Fruit fly (Drosophila melanogaster) whole organism, embryonic: ENCODE data around the gene CG46523.

ENCODE experiments used
- B-H1 ChIP-seq: fragments of 200-800 bp; sonication (Bioruptor generic); IDR thresholded peaks from 3 replicates; pipeline ENCODE4 v1.3.6; 2022; ENCODE audit warnings: missing biosample characterization, missing genetic modification characterization
- CG10321 ChIP-seq: fragments of 200-800 bp; sonication (Bioruptor generic); IDR thresholded peaks from 2 replicates; pipeline ENCODE4 v1.3.6; 2022; ENCODE audit warnings: missing biosample characterization, missing genetic modification characterization
- CG10366 ChIP-seq: fragments of 200-800 bp; sonication (Bioruptor generic); IDR thresholded peaks from 2 replicates; pipeline ENCODE4 v1.3.6; 2022; ENCODE audit warnings: missing biosample characterization, missing genetic modification characterization
- CG11093 ChIP-seq: fragments of 200-800 bp; sonication (Bioruptor generic); IDR thresholded peaks from 3 replicates; pipeline ENCODE4 v1.3.6; 2022; ENCODE audit warnings: missing biosample characterization, missing genetic modification characterization
- CG11247 ChIP-seq: fragments of 200-800 bp; sonication (Bioruptor generic); IDR thresholded peaks from 2 replicates; pipeline ENCODE4 v1.3.6; 2022; ENCODE audit warnings: missing biosample characterization, missing genetic modification characterization
- CG11696 ChIP-seq: fragments of 200-800 bp; sonication (Bioruptor generic); IDR thresholded peaks from 2 replicates; pipeline ENCODE4 v1.3.6; 2022; ENCODE audit warnings: missing biosample characterization, missing genetic modification characterization
- CG12155 ChIP-seq: fragments of 200-800 bp; sonication (Bioruptor generic); optimal IDR thresholded peaks from 3 replicates; lab custom pipeline; 2016; ENCODE audit warnings: missing biosample characterization, missing genetic modification characterization
- CG1233 ChIP-seq: fragments of 200-800 bp; sonication (Bioruptor generic); optimal IDR thresholded peaks from 4 replicates; lab custom pipeline; 2018; ENCODE audit warnings: missing biosample characterization, mild to moderate bottlenecking, missing genetic modification characterization
- CG1647 ChIP-seq: fragments of 200-800 bp; sonication (Bioruptor generic); optimal IDR thresholded peaks from 3 replicates; lab custom pipeline; 2016; ENCODE audit warnings: missing biosample characterization, missing genetic modification characterization
- CG17612 ChIP-seq: fragments of 200-800 bp; sonication (Bioruptor generic); IDR thresholded peaks from 2 replicates; pipeline ENCODE4 v1.3.6; 2022; ENCODE audit warnings: missing biosample characterization, missing genetic modification characterization
- CG2889 ChIP-seq: fragments of 200-800 bp; sonication (Bioruptor generic); IDR thresholded peaks from 3 replicates; pipeline ENCODE4 v1.3.6; 2022; ENCODE audit warnings: missing biosample characterization, missing genetic modification characterization
- CG3163 ChIP-seq: fragments of 200-800 bp; sonication (Bioruptor generic); optimal IDR thresholded peaks from 3 replicates; lab custom pipeline; 2016; ENCODE audit warnings: missing biosample characterization, missing genetic modification characterization
- CG4707 ChIP-seq: fragments of 200-800 bp; sonication (Bioruptor generic); optimal IDR thresholded peaks from 2 replicates; lab custom pipeline; 2018; ENCODE audit warnings: missing biosample characterization, mild to moderate bottlenecking, missing genetic modification characterization, moderate library complexity
- CG5245 ChIP-seq: fragments of 200-800 bp; sonication (Bioruptor generic); optimal IDR thresholded peaks from 3 replicates; lab custom pipeline; 2016; ENCODE audit warnings: missing biosample characterization, missing genetic modification characterization
- CG7556 ChIP-seq: fragments of 200-800 bp; sonication (Bioruptor generic); optimal IDR thresholded peaks from 2 replicates; lab custom pipeline; 2017; ENCODE audit warnings: missing biosample characterization, mild to moderate bottlenecking, missing genetic modification characterization
- CG7839 ChIP-seq: fragments of 200-800 bp; sonication (Bioruptor generic); optimal IDR thresholded peaks from 3 replicates; lab custom pipeline; 2018; ENCODE audit warnings: missing biosample characterization, mild to moderate bottlenecking, missing genetic modification characterization, moderate library complexity
- CG9609 ChIP-seq: fragments of 200-800 bp; sonication (Bioruptor generic); optimal IDR thresholded peaks from 3 replicates; lab custom pipeline; 2016; ENCODE audit warnings: missing biosample characterization, missing genetic modification characterization
- CTCF ChIP-seq: fragments of 200-800 bp; sonication (Bioruptor generic); optimal IDR thresholded peaks from 2 replicates; lab custom pipeline; 2017; ENCODE audit warnings: missing biosample characterization, mild to moderate bottlenecking, missing genetic modification characterization, moderate library complexity
- D ChIP-seq, 2 experiments: fragments of 200-800 bp in 1 of 2; fragments of >200 bp in 1 of 2; sonication (Bioruptor generic) in 1 of 2; optimal IDR thresholded peaks; 2 replicates in 1 of 2; 3 replicates in 1 of 2; lab custom pipeline; 2017; ENCODE audit warnings: mild to moderate bottlenecking in 1 of 2, missing biosample characterization in 1 of 2, missing genetic modification characterization in 1 of 2, missing genetic modification reagents in 1 of 2
- Deaf1 ChIP-seq: fragments of 200-800 bp; optimal IDR thresholded peaks from 3 replicates; lab custom pipeline; 2019; ENCODE audit warnings: missing biosample characterization, mild to moderate bottlenecking, missing genetic modification characterization, moderate library complexity
- Dp ChIP-seq: fragments of 200-800 bp; sonication (Bioruptor generic); optimal IDR thresholded peaks from 2 replicates; lab custom pipeline; 2018; ENCODE audit warnings: missing biosample characterization, mild to moderate bottlenecking, missing genetic modification characterization, moderate library complexity
- E2f1 ChIP-seq: fragments of 200-800 bp; sonication (Bioruptor generic); IDR thresholded peaks from 2 replicates; pipeline ENCODE4 v1.3.6; 2022; ENCODE audit warnings: missing biosample characterization, missing genetic modification characterization
- Ets65A ChIP-seq: fragments of 200-800 bp; sonication (Bioruptor generic); peaks from one replicate; lab custom pipeline; 2016; ENCODE audit warnings: missing biosample characterization, missing genetic modification characterization
- Fer3 ChIP-seq: fragments of 200-800 bp; sonication (Bioruptor generic); optimal IDR thresholded peaks from 2 replicates; lab custom pipeline; 2018; ENCODE audit warnings: missing biosample characterization, mild to moderate bottlenecking, missing genetic modification characterization, moderate library complexity
- Gsc ChIP-seq: fragments of 200-800 bp; sonication (Bioruptor generic); IDR thresholded peaks from 2 replicates; pipeline ENCODE4 v1.3.6; 2022; ENCODE audit warnings: missing biosample characterization, missing genetic modification characterization
- Hmx ChIP-seq: fragments of 200-800 bp; sonication (Bioruptor generic); optimal IDR thresholded peaks from 2 replicates; lab custom pipeline; 2016; ENCODE audit warnings: missing biosample characterization, missing genetic modification characterization
- Hr51 ChIP-seq, 2 experiments: fragments of 200-800 bp; sonication (Bioruptor generic); optimal IDR thresholded peaks; 2 replicates in 1 of 2; 3 replicates in 1 of 2; lab custom pipeline; 2016 to 2018; ENCODE audit warnings: missing biosample characterization in 2 of 2, missing genetic modification characterization in 2 of 2, mild to moderate bottlenecking in 1 of 2, moderate library complexity in 1 of 2
- Med ChIP-seq: fragments of 200-800 bp; sonication (Bioruptor generic); peaks from one replicate; lab custom pipeline; 2016; ENCODE audit warnings: missing biosample characterization, missing genetic modification characterization, mild to moderate bottlenecking, inconsistent platforms, moderate library complexity
- NFAT ChIP-seq: fragments of 200-800 bp; sonication (Bioruptor generic); IDR thresholded peaks from 2 replicates; pipeline ENCODE4 v1.3.6; 2022; ENCODE audit warnings: missing biosample characterization, missing genetic modification characterization
- Nf-YA ChIP-seq: fragments of 200-800 bp; sonication (Bioruptor generic); IDR thresholded peaks from 2 replicates; pipeline ENCODE4 v1.3.6; 2022; ENCODE audit warnings: missing biosample characterization, missing genetic modification characterization
- Ptx1 ChIP-seq: fragments of 200-800 bp; sonication (Bioruptor generic); IDR thresholded peaks from 2 replicates; pipeline ENCODE4 v1.3.6; 2022; ENCODE audit warnings: missing biosample characterization, missing genetic modification characterization
- Taf1 ChIP-seq: fragments of 200-800 bp; sonication (Bioruptor generic); IDR thresholded peaks from 2 replicates; pipeline ENCODE4 v1.3.6; 2022; ENCODE audit warnings: missing biosample characterization, missing genetic modification characterization
- YL-1 ChIP-seq: fragments of 200-800 bp; sonication (Bioruptor generic); optimal IDR thresholded peaks from 3 replicates; lab custom pipeline; 2017; ENCODE audit warnings: missing biosample characterization, mild to moderate bottlenecking, missing genetic modification characterization
- al ChIP-seq: fragments of 200-800 bp; sonication (Bioruptor generic); IDR thresholded peaks from 2 replicates; pipeline ENCODE4 v1.3.6; 2022; ENCODE audit warnings: missing biosample characterization, missing genetic modification characterization
- bigmax ChIP-seq: fragments of 200-800 bp; sonication (Bioruptor generic); optimal IDR thresholded peaks from 2 replicates; lab custom pipeline; 2018; ENCODE audit warnings: missing biosample characterization, mild to moderate bottlenecking, missing genetic modification characterization
- br ChIP-seq: fragments of >200 bp; optimal IDR thresholded peaks from 2 replicates; lab custom pipeline; 2017
- crol ChIP-seq: fragments of 200-800 bp; sonication (Bioruptor generic); IDR thresholded peaks from 2 replicates; pipeline ENCODE4 v1.3.6; 2022; ENCODE audit warnings: missing biosample characterization, missing genetic modification characterization
- disco-r ChIP-seq: fragments of 200-800 bp; sonication (Bioruptor generic); optimal IDR thresholded peaks from 2 replicates; lab custom pipeline; 2016; ENCODE audit warnings: missing biosample characterization, missing genetic modification characterization
- dmrt99B ChIP-seq: fragments of 200-800 bp; sonication (Bioruptor generic); optimal IDR thresholded peaks from 2 replicates; lab custom pipeline; 2018; ENCODE audit warnings: missing biosample characterization, mild to moderate bottlenecking, missing genetic modification characterization, moderate library complexity
- gem ChIP-seq: fragments of 200-800 bp; sonication (Bioruptor generic); optimal IDR thresholded peaks from 2 replicates; lab custom pipeline; 2019; ENCODE audit warnings: missing biosample characterization, mild to moderate bottlenecking, missing genetic modification characterization, moderate library complexity
- grn ChIP-seq: fragments of 200-800 bp; sonication (Bioruptor generic); optimal IDR thresholded peaks from 3 replicates; lab custom pipeline; 2017; ENCODE audit warnings: missing biosample characterization, missing genetic modification characterization
- inv ChIP-seq: fragments of 200-800 bp; sonication (Bioruptor generic); IDR thresholded peaks from 2 replicates; pipeline ENCODE4 v1.3.6; 2022; ENCODE audit warnings: missing biosample characterization, missing genetic modification characterization; ENCODE audit not compliant: partially characterized antibody
- onecut ChIP-seq: fragments of 200-800 bp; sonication (Bioruptor generic); IDR thresholded peaks from 2 replicates; pipeline ENCODE4 v1.3.6; 2022; ENCODE audit warnings: missing biosample characterization, missing genetic modification characterization
- pho ChIP-seq: fragments of 200-800 bp; sonication (Bioruptor generic); optimal IDR thresholded peaks from 2 replicates; lab custom pipeline; 2016; ENCODE audit warnings: missing biosample characterization, missing genetic modification characterization
- scrt ChIP-seq: fragments of 200-800 bp; sonication (Bioruptor generic); optimal IDR thresholded peaks from 2 replicates; lab custom pipeline; 2018; ENCODE audit warnings: missing biosample characterization, mild to moderate bottlenecking, missing genetic modification characterization, moderate library complexity
- slbo ChIP-seq: fragments of 200-800 bp; sonication (Bioruptor generic); IDR thresholded peaks from 2 replicates; pipeline ENCODE4 v1.3.6; 2022; ENCODE audit warnings: missing biosample characterization, missing genetic modification characterization
- sug ChIP-seq: fragments of 200-800 bp; optimal IDR thresholded peaks from 2 replicates; lab custom pipeline; 2019; ENCODE audit warnings: missing biosample characterization, mild to moderate bottlenecking, missing genetic modification characterization, moderate library complexity
- ttk ChIP-seq: fragments of 200-800 bp; sonication (Bioruptor generic); IDR thresholded peaks from 2 replicates; pipeline ENCODE4 v2.1.2; 2022; ENCODE audit warnings: missing biosample characterization, missing genetic modification characterization
- unpg ChIP-seq: fragments of 200-800 bp; sonication (Bioruptor generic); optimal IDR thresholded peaks from 3 replicates; lab custom pipeline; 2018; ENCODE audit warnings: missing biosample characterization, mild to moderate bottlenecking, missing genetic modification characterization, moderate library complexity

The CG46523 gene

DNA sequence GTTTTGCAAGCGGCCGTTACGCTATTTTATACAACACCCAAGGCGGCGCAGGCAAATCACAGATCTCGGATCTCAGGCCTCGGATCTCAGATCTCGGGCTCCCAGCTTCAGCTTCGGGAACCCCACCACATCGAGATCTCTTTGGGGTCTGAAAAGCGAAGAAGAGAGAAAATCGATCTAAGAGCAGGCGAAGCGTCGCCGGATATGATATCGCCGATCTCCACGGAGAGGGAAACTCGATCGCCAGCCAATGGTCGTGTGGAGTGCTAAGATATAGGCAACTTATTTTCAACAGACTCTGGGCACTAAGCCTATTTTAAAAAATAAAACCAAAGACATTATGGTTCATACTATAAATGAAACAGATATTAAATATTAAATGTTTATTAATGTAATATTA, at the start of gene CG46523, which contains the start of gene CG5687:
TSS of gene CG46523 (minus strand) at position 337 of the 400 bp plus-strand sequence.
TSS of gene CG5687 (minus strand) at position 337 of the 400 bp plus-strand sequence.
- TF ChIP-seq bigmax (no peak), CTCF (no peak), CG12155 (GFP tag; lab: Kevin White, UChicago) (no peak), CG3163 (GFP tag; lab: Kevin White, UChicago) (peak; percentile 21), Deaf1 (tag; lab: Kevin White, UChicago) (peak; percentile 13), Med (GFP tag; lab: Kevin White, UChicago) (peak; percentile 4), Hmx (GFP tag; lab: Kevin White, UChicago) (no peak)

DNA sequence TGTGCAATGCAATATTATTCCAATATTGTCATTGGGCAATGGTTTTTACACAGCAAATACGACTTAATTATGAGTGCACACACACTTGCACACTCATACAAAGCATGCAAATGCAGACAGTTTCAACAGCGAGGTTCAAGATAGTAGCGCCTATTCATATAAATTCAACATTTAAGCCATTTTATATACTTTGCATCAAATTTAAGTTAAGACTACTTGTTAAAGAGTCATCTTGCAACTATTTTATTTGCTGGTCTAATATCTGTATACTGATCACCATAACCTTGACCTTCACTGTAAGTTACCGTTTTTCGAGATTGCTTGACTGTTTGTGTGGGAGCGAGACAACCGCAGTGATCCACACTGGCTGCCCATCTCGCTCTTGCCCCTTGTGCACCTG, 46.5 kb upstream of the CG46523 start:
- TF ChIP-seq ttk, result 0 out of 2 replicates have a peak, but pooled peaks have one; percentile 9
- TF ChIP-seq crol (GFP tag; lab: Robert Waterston, UW), result no peak
- TF ChIP-seq Ets65A (GFP tag; lab: Kevin White, UChicago), result peak; percentile 42
- TF ChIP-seq CG11696 (GFP tag; lab: Robert Waterston, UW), result 0 out of 2 replicates have a peak, but pooled peaks have one; percentile 27
- no peak for TF ChIP-seq Deaf1 (tag; lab: Kevin White, UChicago)
- no peak for TF ChIP-seq Hr51 (GFP tag; optimal IDR thresholded peaks at IDR 0.05; lab: Kevin White, UChicago)

DNA sequence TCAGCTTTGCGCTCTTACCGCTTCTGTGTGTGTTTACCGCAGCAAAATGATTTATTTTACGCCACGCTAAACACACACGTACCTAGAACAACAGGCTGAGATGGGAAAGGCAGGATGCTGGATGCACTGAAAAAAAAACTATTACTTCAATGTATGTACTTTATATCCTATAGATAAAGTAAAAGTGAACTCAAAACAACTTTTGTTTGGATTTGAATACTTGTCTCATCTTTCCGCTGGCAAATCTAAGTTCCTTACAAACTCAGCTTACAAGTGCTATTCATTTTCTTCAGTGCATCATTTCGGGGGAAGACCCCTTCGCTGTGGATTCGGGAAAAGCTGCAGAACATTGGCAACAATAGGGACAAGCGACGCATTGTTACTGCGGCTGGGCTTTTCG, 37.9 kb upstream of the CG46523 start:
- TF ChIP-seq D (optimal IDR thresholded peaks at IDR 0.05; lab: Kevin White, UChicago), result no peak
- no peak for TF ChIP-seq D (GFP tag; optimal IDR thresholded peaks at IDR 0.05; lab: Kevin White, UChicago)
- peak; percentile 52 for TF ChIP-seq Ptx1
- no peak for TF ChIP-seq YL-1
- TF ChIP-seq br (lab: Kevin White, UChicago), result no peak
- TF ChIP-seq CG1647 (GFP tag; lab: Kevin White, UChicago), result peak; percentile 1
- TF ChIP-seq disco-r, result no peak
- TF ChIP-seq sug (tag; lab: Kevin White, UChicago), result no peak
- TF ChIP-seq al (GFP tag; lab: Robert Waterston, UW), result no peak
- TF ChIP-seq CG1233 (GFP tag; lab: Kevin White, UChicago), result peak; percentile 23
- no peak for TF ChIP-seq Taf1 (GFP tag; lab: Robert Waterston, UW)
- TF ChIP-seq Dp (GFP tag; lab: Kevin White, UChicago), result no peak
- no peak for TF ChIP-seq grn
- peak; percentile 40 for TF ChIP-seq dmrt99B
- TF ChIP-seq slbo (GFP tag; lab: Robert Waterston, UW), result peak; percentile 65
- no peak for TF ChIP-seq NFAT (GFP tag; lab: Robert Waterston, UW)
- TF ChIP-seq CG7839, result peak; percentile 33
- no peak for TF ChIP-seq CG4707 (GFP tag; lab: Kevin White, UChicago)
- no peak for TF ChIP-seq CG5245 (GFP tag; lab: Kevin White, UChicago)
- TF ChIP-seq CG11247 (GFP tag; lab: Robert Waterston, UW), result 0 out of 2 replicates have a peak, but pooled peaks have one; percentile 14
- no peak for TF ChIP-seq Nf-YA (GFP tag; lab: Robert Waterston, UW)
- no peak for TF ChIP-seq B-H1
- TF ChIP-seq gem (tag; lab: Kevin White, UChicago), result peak; percentile 38
- TF ChIP-seq bigmax, result no peak
- TF ChIP-seq E2f1 (GFP tag; lab: Robert Waterston, UW), result 0 out of 2 replicates have a peak, but pooled peaks have one; percentile 26
- 0 out of 3 replicates have a peak, but pooled peaks have one; percentile 13 for TF ChIP-seq CG2889 (GFP tag; lab: Robert Waterston, UW)
- no peak for TF ChIP-seq CG17612 (GFP tag; lab: Robert Waterston, UW)
- TF ChIP-seq CG10366 (GFP tag; lab: Robert Waterston, UW), result 0 out of 2 replicates have a peak, but pooled peaks have one; percentile 13
- TF ChIP-seq onecut, result no peak
- no peak for TF ChIP-seq pho (GFP tag; lab: Kevin White, UChicago)
- no peak for TF ChIP-seq CG11093 (GFP tag; lab: Robert Waterston, UW)
- no peak for TF ChIP-seq Gsc (GFP tag; lab: Robert Waterston, UW)
- peak; percentile 35 for TF ChIP-seq CG7556 (GFP tag; lab: Kevin White, UChicago)
- TF ChIP-seq CG9609, result no peak
- peak; percentile 7 for TF ChIP-seq unpg
- no peak for TF ChIP-seq inv (GFP tag; lab: Robert Waterston, UW)
- TF ChIP-seq Fer3 (tag; lab: Kevin White, UChicago), result peak; percentile 20
- TF ChIP-seq scrt, result peak; percentile 2
- no peak for TF ChIP-seq CG10321 (GFP tag; lab: Robert Waterston, UW)
